Worm (Caenorhabditis elegans): ENCODE data around the gene T24D5.4.

DNA sequence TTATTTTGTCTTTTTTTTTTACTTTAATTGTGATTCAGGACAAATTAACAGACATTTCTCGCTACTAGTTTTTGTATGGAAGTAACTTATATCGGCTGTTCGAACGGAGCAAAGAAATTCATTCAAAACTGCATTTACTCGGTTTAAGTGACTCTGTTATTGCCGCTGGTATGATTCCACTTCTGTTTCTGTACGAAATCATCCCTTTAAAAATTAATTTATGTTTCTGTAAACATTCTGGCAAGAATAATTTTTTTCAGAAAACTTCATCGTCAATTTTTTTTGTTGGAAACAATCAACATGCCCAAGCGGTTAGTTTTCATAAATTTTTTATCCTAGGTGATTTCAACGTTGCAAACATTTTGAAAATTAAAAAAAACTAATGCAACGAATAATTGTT lies 17.2 kb upstream of the T24D5.4 start, which contains the start of gene T24D5.3:
- TF ChIP-seq snpc-4 (GFP tag; optimal IDR thresholded peaks at IDR 0.05) (no peak), snpc-4 (tag; optimal IDR thresholded peaks at IDR 0.05) (no peak), unc-130 (GFP tag; optimal IDR thresholded peaks at IDR 0.05) (no peak), Y95B8A.8 (GFP tag; IDR thresholded peaks at IDR 0.05) (no peak), Y53G8AR.9 (GFP tag; conservative IDR thresholded peaks at IDR 0.05) (no peak)
